Worm (Caenorhabditis elegans) whole organism, midembryonic: ENCODE measurements around the gene K07H8.12.

Source experiments
- T22C8.4 ChIP-seq: fragments of 200-800 bp; sonication (Bioruptor generic); IDR thresholded peaks from 2 replicates; pipeline ENCODE4 v1.3.6; 2022; ENCODE audit warnings: missing genetic modification characterization, missing compliant biosample characterization
- cog-1 ChIP-seq: sonication (generic microtip); optimal IDR thresholded peaks from 2 replicates; lab custom pipeline; 2016; ENCODE audit warnings: missing genetic modification characterization, missing compliant biosample characterization
- klf-2 ChIP-seq: fragments of 200-800 bp; sonication (Bioruptor generic); conservative IDR thresholded peaks from 2 replicates; pipeline ENCODE4 v1.3.6; 2022; ENCODE audit warnings: missing genetic modification reagents, missing genetic modification characterization, missing compliant biosample characterization
- med-1 ChIP-seq: sonication (generic microtip); optimal IDR thresholded peaks from 2 replicates; lab custom pipeline; 2017; ENCODE audit warnings: missing genetic modification characterization, mild to moderate bottlenecking, missing compliant biosample characterization, antibody characterized with exemption, missing genetic modification reagents; ENCODE audit not compliant: insufficient read depth
- ref-1 ChIP-seq: fragments of 200-800 bp; sonication (Bioruptor generic); conservative IDR thresholded peaks from 2 replicates; pipeline ENCODE4 v1.3.6; 2022; ENCODE audit warnings: missing genetic modification reagents, missing genetic modification characterization, missing compliant biosample characterization
- ztf-23 ChIP-seq: fragments of 200-800 bp; sonication (Bioruptor generic); IDR thresholded peaks from 2 replicates; pipeline ENCODE4 v1.3.6; 2022; ENCODE audit warnings: missing genetic modification reagents, missing genetic modification characterization, missing compliant biosample characterization
- ztf-29 ChIP-seq: fragments of 200-800 bp; sonication (Bioruptor generic); IDR thresholded peaks from 2 replicates; pipeline ENCODE4 v1.3.6; 2022; ENCODE audit warnings: missing genetic modification reagents, missing genetic modification characterization, missing compliant biosample characterization

DNA sequence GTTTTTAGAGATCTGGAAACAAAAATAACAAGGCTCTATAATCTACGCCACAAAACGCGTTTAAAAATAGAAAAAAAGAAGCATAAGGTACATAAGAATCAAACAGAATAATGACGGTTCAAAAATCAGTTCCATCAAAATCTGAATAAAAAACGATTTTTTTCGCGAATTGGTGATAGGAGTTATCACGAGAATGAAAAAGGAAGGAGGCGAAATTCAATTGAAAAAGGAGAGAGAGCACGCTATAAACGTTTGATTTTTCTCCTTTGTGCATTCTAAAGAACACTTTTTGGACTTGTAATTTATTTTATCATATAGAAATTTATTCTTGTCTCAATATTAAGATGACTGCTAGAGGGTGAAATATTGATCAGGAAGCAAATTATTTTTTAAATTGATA, 25.2 kb downstream of the K07H8.12 start:
- TF ChIP-seq ztf-23 (GFP tag; lab: Robert Waterston, UW) (no peak), med-1 (GFP tag; lab: Kevin White, UChicago) (no peak), T22C8.4 (GFP tag; lab: Robert Waterston, UW) (no peak), ref-1 (no peak), klf-2 (GFP tag; lab: Robert Waterston, UW) (no peak), cog-1 (tag; lab: Kevin White, UChicago) (no peak), ztf-29 (GFP tag; lab: Robert Waterston, UW) (no peak)
